Worm (Caenorhabditis elegans): ENCODE measurements around the gene mab-10.

The mab-10 gene

DNA sequence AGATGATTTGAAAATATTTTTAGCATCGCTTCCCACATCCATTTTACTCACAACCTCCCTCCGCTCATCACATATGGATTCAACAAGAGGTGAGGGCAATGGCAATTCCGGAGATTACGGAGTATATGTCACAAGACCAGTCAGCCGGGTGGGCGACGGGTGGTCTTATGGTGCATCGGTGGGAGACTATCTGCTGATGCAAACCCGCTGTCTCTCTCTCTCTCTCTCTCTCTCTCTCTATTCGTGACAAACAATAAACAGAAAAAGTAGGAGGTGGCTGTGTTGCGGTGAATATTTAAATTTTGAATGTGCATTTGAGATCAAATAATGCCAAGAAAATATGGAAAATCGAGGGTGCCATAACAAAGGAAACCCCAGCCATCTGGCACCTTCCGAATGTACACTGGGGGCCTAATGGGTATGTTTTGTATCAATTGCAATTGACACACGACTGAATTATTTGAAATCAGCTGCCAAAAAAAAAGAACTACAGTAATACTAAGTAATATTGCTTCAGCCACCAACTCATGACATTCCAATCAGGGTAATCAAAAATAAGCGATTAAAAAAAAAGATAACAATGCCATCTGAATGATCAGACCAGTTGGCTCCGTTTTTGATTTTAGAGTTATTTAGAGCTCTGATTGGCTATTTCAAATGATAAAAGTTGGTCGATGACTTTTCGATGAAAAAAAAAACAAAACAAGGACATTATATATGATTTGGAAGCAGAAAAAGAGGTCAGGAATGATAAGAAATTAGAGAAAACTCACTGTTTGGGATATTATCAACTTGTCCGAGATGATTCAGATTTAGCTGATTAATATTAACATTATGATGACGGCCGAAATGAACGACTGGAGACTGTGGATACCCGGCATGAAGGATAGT lies 20.2 kb downstream of the mab-10 start (continued):
- TF ChIP-seq dmd-4 (tag; optimal IDR thresholded peaks at IDR 0.05) (no peak), nhr-21 (tag; optimal IDR thresholded peaks at IDR 0.05) (no peak), ceh-16 (tag; optimal IDR thresholded peaks at IDR 0.05) (no peak), nhr-6 (tag; optimal IDR thresholded peaks at IDR 0.05) (no peak), gmeb-1 (tag; optimal IDR thresholded peaks at IDR 0.05) (peak; percentile 12), mbf-1 (tag; optimal IDR thresholded peaks at IDR 0.05) (no peak), F13H6.1 (tag; optimal IDR thresholded peaks at IDR 0.05) (no peak), ZK546.5 (tag; optimal IDR thresholded peaks at IDR 0.05) (no peak), fos-1 (tag; optimal IDR thresholded peaks at IDR 0.05) (no peak), nhr-129 (tag; optimal IDR thresholded peaks at IDR 0.05) (peak; percentile 79), crh-2 (tag; optimal IDR thresholded peaks at IDR 0.05) (no peak), lin-11 (tag; optimal IDR thresholded peaks at IDR 0.05) (peak; percentile 23)

DNA sequence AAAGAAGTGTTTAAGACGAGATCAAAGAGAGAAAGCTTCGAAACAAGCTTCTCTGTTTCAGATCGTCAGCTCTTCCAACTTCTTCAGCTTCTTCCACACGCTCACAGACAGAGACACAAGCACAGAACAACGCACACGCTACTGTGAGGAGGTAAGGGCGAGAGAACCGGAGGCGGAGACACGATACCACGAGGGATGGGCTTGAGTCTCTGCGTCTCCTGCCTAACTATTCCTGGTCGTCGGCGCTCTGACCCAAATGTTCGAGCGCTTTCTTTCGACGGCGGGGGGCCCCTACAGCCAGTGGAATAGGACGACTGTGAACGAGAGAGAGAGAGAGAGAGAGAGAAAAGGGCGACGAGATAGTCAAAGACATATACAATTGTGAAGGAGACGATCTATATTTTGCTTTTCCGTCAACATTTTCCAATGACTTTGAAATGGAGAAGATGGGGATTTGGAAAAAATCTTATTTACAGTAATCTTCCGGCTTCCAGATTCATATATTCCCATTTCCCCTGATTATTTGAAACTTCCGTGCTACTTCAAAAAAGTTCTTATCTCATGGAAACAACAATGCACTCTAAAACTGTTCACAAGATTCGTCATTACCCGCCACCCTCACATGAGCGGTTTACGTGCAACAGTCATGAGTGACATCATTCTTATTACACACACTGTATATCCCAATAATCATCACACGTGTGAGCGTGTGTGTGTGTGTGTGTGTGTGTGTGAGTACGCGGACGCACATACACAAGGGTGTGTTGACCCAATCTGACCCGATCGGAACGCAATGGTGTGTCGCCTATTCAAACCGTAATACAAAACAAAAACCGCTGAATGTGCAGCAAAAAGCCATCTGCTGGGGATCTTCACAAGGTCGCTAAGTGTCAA lies 21.1 kb downstream of the mab-10 start:
- TF ChIP-seq ceh-16 (tag; optimal IDR thresholded peaks at IDR 0.05), result peak; percentile 80
- peak; percentile 58 for TF ChIP-seq peb-1 (tag; optimal IDR thresholded peaks at IDR 0.05)
- peak; percentile 78 for TF ChIP-seq ztf-4 (tag; optimal IDR thresholded peaks at IDR 0.05)
- no peak for TF ChIP-seq mbf-1 (tag; optimal IDR thresholded peaks at IDR 0.05)
- TF ChIP-seq F13H6.1 (tag; optimal IDR thresholded peaks at IDR 0.05), result peak; percentile 89
- TF ChIP-seq ztf-11 (tag; optimal IDR thresholded peaks at IDR 0.05), result no peak
- no peak for TF ChIP-seq nhr-23 (tag; optimal IDR thresholded peaks at IDR 0.05)
- no peak for TF ChIP-seq nhr-12 (tag; optimal IDR thresholded peaks at IDR 0.05)
- TF ChIP-seq nhr-237 (tag; optimal IDR thresholded peaks at IDR 0.05), result no peak
- TF ChIP-seq zag-1 (tag; optimal IDR thresholded peaks at IDR 0.05), result peak; percentile 88
- no peak for TF ChIP-seq nhr-77 (tag; optimal IDR thresholded peaks at IDR 0.05)
- TF ChIP-seq nhr-11 (tag; optimal IDR thresholded peaks at IDR 0.05), result peak; percentile 40
- peak; percentile 95 for TF ChIP-seq ama-1 (optimal IDR thresholded peaks at IDR 0.05)
- TF ChIP-seq lin-13 (GFP tag; optimal IDR thresholded peaks at IDR 0.05), result peak; percentile 86
- peak; percentile 29 for TF ChIP-seq nhr-6 (tag; optimal IDR thresholded peaks at IDR 0.05)
- peak; percentile 64 for TF ChIP-seq gmeb-1 (tag; optimal IDR thresholded peaks at IDR 0.05)
- no peak for TF ChIP-seq snpc-4 (tag; optimal IDR thresholded peaks at IDR 0.05)
- peak; percentile 88 for TF ChIP-seq sma-9 (GFP tag; optimal IDR thresholded peaks at IDR 0.05)
- no peak for TF ChIP-seq sma-9 (tag; optimal IDR thresholded peaks at IDR 0.05)
- no peak for TF ChIP-seq lin-39 (tag; optimal IDR thresholded peaks at IDR 0.05)
- TF ChIP-seq unc-55 (GFP tag; optimal IDR thresholded peaks at IDR 0.05), result peak; percentile 84
- no peak for TF ChIP-seq ZK546.5 (tag; optimal IDR thresholded peaks at IDR 0.05)
- peak; percentile 82 for TF ChIP-seq mab-5 (tag; optimal IDR thresholded peaks at IDR 0.05)
- no peak for TF ChIP-seq elt-1 (tag; optimal IDR thresholded peaks at IDR 0.05)
- TF ChIP-seq C34F6.9 (tag; optimal IDR thresholded peaks at IDR 0.05), result peak; percentile 90
- TF ChIP-seq R02D3.7 (tag; optimal IDR thresholded peaks at IDR 0.05), result no peak
- TF ChIP-seq sma-3 (GFP tag; optimal IDR thresholded peaks at IDR 0.05), result peak; percentile 61
- peak; percentile 57 for TF ChIP-seq Y55F3AM.14 (GFP tag; optimal IDR thresholded peaks at IDR 0.05)
- peak; percentile 70 to 85 for TF ChIP-seq lsy-2 (tag; optimal IDR thresholded peaks at IDR 0.05)
- peak; percentile 91 for TF ChIP-seq sem-4 (tag; optimal IDR thresholded peaks at IDR 0.05)
- peak; percentile 56 for TF ChIP-seq ceh-82 (tag; optimal IDR thresholded peaks at IDR 0.05)
- TF ChIP-seq ztf-1 (GFP tag; conservative IDR thresholded peaks at IDR 0.05), result no peak
- TF ChIP-seq elt-3 (tag; optimal IDR thresholded peaks at IDR 0.05), result no peak
- no peak for TF ChIP-seq alr-1 (tag; optimal IDR thresholded peaks at IDR 0.05)
- TF ChIP-seq blmp-1 (tag; optimal IDR thresholded peaks at IDR 0.05; ENCODE audit: insufficient read depth), result peak; percentile 50
- TF ChIP-seq crh-2 (tag; optimal IDR thresholded peaks at IDR 0.05), result peak; percentile 71
- TF ChIP-seq fos-1 (tag; optimal IDR thresholded peaks at IDR 0.05), result peak; percentile 58
- TF ChIP-seq dmd-4 (tag; optimal IDR thresholded peaks at IDR 0.05), result no peak
- TF ChIP-seq lin-11 (tag; optimal IDR thresholded peaks at IDR 0.05), result peak; percentile 93
- TF ChIP-seq nhr-10 (tag; optimal IDR thresholded peaks at IDR 0.05), result no peak
- TF ChIP-seq skn-1 (tag; optimal IDR thresholded peaks at IDR 0.05), result no peak
- TF ChIP-seq nhr-21 (tag; optimal IDR thresholded peaks at IDR 0.05), result peak; percentile 66
- TF ChIP-seq egl-27 (tag; optimal IDR thresholded peaks at IDR 0.05), result peak; percentile 89
- no peak for TF ChIP-seq aly-2 (tag; optimal IDR thresholded peaks at IDR 0.05)
- peak; percentile 83 for TF ChIP-seq nhr-25 (tag; optimal IDR thresholded peaks at IDR 0.05)
- peak; percentile 92 for TF ChIP-seq nhr-129 (tag; optimal IDR thresholded peaks at IDR 0.05)
- peak; percentile 93 for TF ChIP-seq mdl-1 (tag; optimal IDR thresholded peaks at IDR 0.05)

Measured in whole organism, L2 larva.